Fruit fly (Drosophila melanogaster): Measurements from ENCODE around the gene Pus1.

Gene Pus1

DNA sequence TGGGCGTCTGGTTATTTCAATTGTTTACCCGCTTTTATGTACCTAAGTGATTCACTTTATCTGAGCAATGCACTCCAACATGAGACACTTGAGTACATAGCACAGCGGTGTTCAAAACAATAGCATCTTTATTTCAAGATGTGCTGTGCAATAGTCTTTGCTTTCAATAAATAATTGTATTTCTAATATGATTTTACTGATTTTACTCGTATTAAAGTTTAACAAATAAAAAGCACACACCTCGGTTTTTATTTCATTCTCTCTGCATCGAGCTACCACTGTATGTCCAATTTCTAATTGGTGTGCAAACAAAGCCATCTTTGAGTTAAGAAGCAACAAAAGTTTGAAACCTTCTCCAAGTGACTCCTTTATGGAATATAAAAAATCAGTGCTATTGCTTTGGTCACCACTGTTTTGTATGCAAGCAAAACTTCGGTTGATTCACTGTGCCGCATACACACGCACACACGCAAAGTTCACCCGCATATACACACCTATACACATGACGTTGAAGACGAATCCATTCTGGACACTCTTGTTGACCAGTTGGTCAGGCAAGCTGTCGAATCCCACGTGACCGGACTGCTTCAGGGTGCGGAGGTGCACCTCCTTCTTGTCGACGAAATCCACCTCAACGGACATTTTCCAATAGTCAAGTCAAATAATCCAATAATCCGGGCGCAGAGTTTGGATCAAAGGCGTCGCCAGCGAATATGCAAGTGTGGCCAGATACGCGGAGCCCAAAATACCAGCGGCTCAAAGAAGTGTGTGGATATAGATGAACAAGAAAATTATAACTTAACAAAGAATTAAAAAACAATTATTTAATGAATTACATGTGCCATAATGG is 4.6 kb downstream of the Pus1 start, which contains the start of gene Septin2 (continued):
- TF ChIP-seq CG6813 (GFP tag; optimal IDR thresholded peaks at IDR 0.05) = peak; percentile 68
- no peak for TF ChIP-seq CG8944 (GFP tag; optimal IDR thresholded peaks at IDR 0.05)
- TF ChIP-seq CG15269 (tag; optimal IDR thresholded peaks at IDR 0.05) = peak; percentile 77
- peak; percentile 19 for TF ChIP-seq trh (GFP tag; optimal IDR thresholded peaks at IDR 0.05)
- peak; percentile 34 for TF ChIP-seq CG12299 (tag; optimal IDR thresholded peaks at IDR 0.05)
- peak; percentile 55 for TF ChIP-seq CG16815 (GFP tag; optimal IDR thresholded peaks at IDR 0.05)
- peak; percentile 40 for TF ChIP-seq CG12155 (GFP tag; optimal IDR thresholded peaks at IDR 0.05)
- TF ChIP-seq HLH4C (GFP tag; IDR thresholded peaks at IDR 0.05; ENCODE audit: partially characterized antibody) = no peak
- peak; percentile 85 for TF ChIP-seq fd96Cb (tag; optimal IDR thresholded peaks at IDR 0.05)
- 0 out of 2 replicates have a peak, but pooled peaks have one; percentile 24 for TF ChIP-seq CG9215 (GFP tag; IDR thresholded peaks at IDR 0.05)
- peak; percentile 78 for TF ChIP-seq dmrt11E (tag; optimal IDR thresholded peaks at IDR 0.05)
- no peak for TF ChIP-seq Dref (GFP tag; IDR thresholded peaks at IDR 0.05)
- TF ChIP-seq CG10979 (tag; optimal IDR thresholded peaks at IDR 0.05) = peak; percentile 89
- TF ChIP-seq NC2β (GFP tag; optimal IDR thresholded peaks at IDR 0.05) = peak; percentile 64
- peak; percentile 73 for TF ChIP-seq chn (GFP tag; optimal IDR thresholded peaks at IDR 0.05)
- peak; percentile 36; the same call in 1 of the 2 replicates for TF ChIP-seq CG13287 (GFP tag; IDR thresholded peaks at IDR 0.05; ENCODE audit: partially characterized antibody)
- TF ChIP-seq CG7556 (GFP tag; optimal IDR thresholded peaks at IDR 0.05) = peak; percentile 83
- no peak for TF ChIP-seq CG3163 (GFP tag; optimal IDR thresholded peaks at IDR 0.05)
- peak; percentile 42; the same call in 1 of the 3 replicates for TF ChIP-seq CG14050 (GFP tag; IDR thresholded peaks at IDR 0.05)
- no peak for TF ChIP-seq sc (optimal IDR thresholded peaks at IDR 0.05)
- TF ChIP-seq sc (GFP tag; optimal IDR thresholded peaks at IDR 0.05) = peak; percentile 79
- peak; percentile 41; the same call in 1 of the 2 replicates for TF ChIP-seq CG4730 (GFP tag; IDR thresholded peaks at IDR 0.05)
- TF ChIP-seq mirr (GFP tag; optimal IDR thresholded peaks at IDR 0.05) = no peak
- peak; percentile 46 for TF ChIP-seq pho (GFP tag; optimal IDR thresholded peaks at IDR 0.05)
- peak; percentile 49 for TF ChIP-seq trem (tag; optimal IDR thresholded peaks at IDR 0.05)
- TF ChIP-seq CG17802 (tag; optimal IDR thresholded peaks at IDR 0.05) = peak; percentile 66
- TF ChIP-seq bsh (GFP tag; optimal IDR thresholded peaks at IDR 0.05) = peak; percentile 79
- TF ChIP-seq Pdp1 (GFP tag; optimal IDR thresholded peaks at IDR 0.05) = peak; percentile 34 to 50
- TF ChIP-seq ttk (GFP tag; IDR thresholded peaks at IDR 0.05) = peak; percentile 67; the same call in 1 of the 2 replicates
- peak; percentile 75 for TF ChIP-seq CG6689 (GFP tag; IDR thresholded peaks at IDR 0.05)
- TF ChIP-seq Mad (GFP tag; optimal IDR thresholded peaks at IDR 0.05) = peak; percentile 38
- TF ChIP-seq Hr3 (GFP tag; optimal IDR thresholded peaks at IDR 0.05) = peak; percentile 74
- TF ChIP-seq onecut (GFP tag; IDR thresholded peaks at IDR 0.05) = peak; percentile 19; the same call in 1 of the 2 replicates
- no peak; the same call in 1 of the 2 replicates for TF ChIP-seq amos (GFP tag; IDR thresholded peaks at IDR 0.05; ENCODE audit: partially characterized antibody)
- TF ChIP-seq vnd (GFP tag; IDR thresholded peaks at IDR 0.05; ENCODE audit: partially characterized antibody) = no peak
- TF ChIP-seq eyg (GFP tag; optimal IDR thresholded peaks at IDR 0.05) = no peak
- peak; percentile 83 for TF ChIP-seq CG12104 (GFP tag; optimal IDR thresholded peaks at IDR 0.05)
- peak; percentile 83 for TF ChIP-seq CG4424 (GFP tag; optimal IDR thresholded peaks at IDR 0.05)
- peak; percentile 84 for TF ChIP-seq CG1529 (GFP tag; optimal IDR thresholded peaks at IDR 0.05)
- TF ChIP-seq CG7357 (GFP tag; IDR thresholded peaks at IDR 0.05) = 0 out of 3 replicates have a peak, but pooled peaks have one; percentile 49
- TF ChIP-seq CG2678 (tag; optimal IDR thresholded peaks at IDR 0.05) = peak; percentile 89
- no peak for TF ChIP-seq Fer2 (tag; optimal IDR thresholded peaks at IDR 0.05)
- peak; percentile 71 for TF ChIP-seq stc (GFP tag; IDR thresholded peaks at IDR 0.05)
- TF ChIP-seq CG10431 (GFP tag; optimal IDR thresholded peaks at IDR 0.05) = peak; percentile 74
- TF ChIP-seq Antp (GFP tag; optimal IDR thresholded peaks at IDR 0.05) = peak; percentile 25
- no peak for TF ChIP-seq bowl (GFP tag; IDR thresholded peaks at IDR 0.05)
- TF ChIP-seq CG31441 (GFP tag; IDR thresholded peaks at IDR 0.05) = peak; percentile 72
- TF ChIP-seq CG17328 (GFP tag; IDR thresholded peaks at IDR 0.05) = peak; percentile 54; the same call in 1 of the 2 replicates

Data from whole organism, embryonic.